Fruit fly (Drosophila melanogaster) whole organism, embryonic: ENCODE results near the gene eas.

ENCODE experiments used
- Abd-B ChIP-seq: fragments of 200-800 bp; sonication (Bioruptor generic); optimal IDR thresholded peaks from 2 replicates; lab custom pipeline; 2018; ENCODE audit warnings: missing biosample characterization, mild to moderate bottlenecking, missing genetic modification characterization, moderate library complexity
- B-H2 ChIP-seq: fragments of 200-800 bp; sonication (Bioruptor generic); optimal IDR thresholded peaks from 2 replicates; lab custom pipeline; 2018; ENCODE audit warnings: missing biosample characterization, mild to moderate bottlenecking, missing genetic modification characterization
- BtbVII ChIP-seq: fragments of 200-800 bp; sonication (Bioruptor generic); optimal IDR thresholded peaks from 3 replicates; lab custom pipeline; 2017; ENCODE audit warnings: missing biosample characterization, mild to moderate bottlenecking, missing genetic modification characterization
- CG10321 ChIP-seq: fragments of 200-800 bp; sonication (Bioruptor generic); IDR thresholded peaks from 2 replicates; pipeline ENCODE4 v1.3.6; 2022; ENCODE audit warnings: missing biosample characterization, missing genetic modification characterization
- CG11398 ChIP-seq: fragments of 200-800 bp; sonication (Bioruptor generic); optimal IDR thresholded peaks from 2 replicates; lab custom pipeline; 2016; ENCODE audit warnings: missing biosample characterization, missing genetic modification characterization
- CG12299 ChIP-seq: fragments of 200-800 bp; sonication (Bioruptor generic); optimal IDR thresholded peaks from 2 replicates; lab custom pipeline; 2018; ENCODE audit warnings: missing biosample characterization, mild to moderate bottlenecking, missing genetic modification characterization
- CG13287 ChIP-seq: fragments of 200-800 bp; sonication (Bioruptor generic); IDR thresholded peaks from 2 replicates; pipeline ENCODE4 v1.3.6; 2022; ENCODE audit warnings: missing biosample characterization, missing genetic modification characterization; ENCODE audit not compliant: partially characterized antibody
- CG14667 ChIP-seq: fragments of 200-800 bp; sonication (Bioruptor generic); IDR thresholded peaks from 2 replicates; pipeline ENCODE4 v1.3.6; 2022; ENCODE audit warnings: missing biosample characterization, missing genetic modification characterization
- CG14710 ChIP-seq: fragments of 200-800 bp; sonication (Bioruptor generic); optimal IDR thresholded peaks from 3 replicates; lab custom pipeline; 2019; ENCODE audit warnings: missing biosample characterization, mild to moderate bottlenecking, missing genetic modification characterization, moderate library complexity
- CG15601 ChIP-seq: fragments of 200-800 bp; sonication (Bioruptor generic); optimal IDR thresholded peaks from 3 replicates; lab custom pipeline; 2019; ENCODE audit warnings: missing biosample characterization, mild to moderate bottlenecking, missing genetic modification characterization, moderate library complexity
- CG2678 ChIP-seq: fragments of 200-800 bp; sonication (Bioruptor generic); optimal IDR thresholded peaks from 3 replicates; lab custom pipeline; 2019; ENCODE audit warnings: missing biosample characterization, mild to moderate bottlenecking, missing genetic modification characterization, moderate library complexity
- CG30431 ChIP-seq: fragments of 200-800 bp; sonication (Bioruptor generic); optimal IDR thresholded peaks from 2 replicates; lab custom pipeline; 2017; ENCODE audit warnings: missing biosample characterization, missing genetic modification characterization
- CG33213 ChIP-seq: fragments of 200-800 bp; sonication (Bioruptor generic); optimal IDR thresholded peaks from 3 replicates; lab custom pipeline; 2016; ENCODE audit warnings: missing biosample characterization, missing genetic modification characterization
- CG33557 ChIP-seq: fragments of 200-800 bp; sonication (Bioruptor generic); optimal IDR thresholded peaks from 2 replicates; lab custom pipeline; 2019; ENCODE audit warnings: missing biosample characterization, mild to moderate bottlenecking, missing genetic modification characterization, moderate library complexity
- CG34224 ChIP-seq: fragments of 200-800 bp; sonication (Bioruptor generic); IDR thresholded peaks from 3 replicates; pipeline ENCODE4 v1.3.6; 2022; ENCODE audit warnings: missing biosample characterization, missing genetic modification characterization; ENCODE audit not compliant: partially characterized antibody
- CG34422 ChIP-seq: fragments of 200-800 bp; sonication (Bioruptor generic); IDR thresholded peaks from 3 replicates; pipeline ENCODE4 v1.3.6; 2022; ENCODE audit warnings: missing biosample characterization, missing genetic modification characterization
- CG3995 ChIP-seq: fragments of 200-800 bp; sonication (Bioruptor generic); optimal IDR thresholded peaks from 3 replicates; lab custom pipeline; 2016; ENCODE audit warnings: missing biosample characterization, missing genetic modification characterization
- CG4617 ChIP-seq: fragments of 200-800 bp; sonication (Bioruptor generic); optimal IDR thresholded peaks from 3 replicates; lab custom pipeline; 2016; ENCODE audit warnings: missing biosample characterization, missing genetic modification characterization, borderline replicate concordance
- CG6272 ChIP-seq: fragments of 200-800 bp; sonication (Bioruptor generic); IDR thresholded peaks from 2 replicates; pipeline ENCODE4 v1.3.6; 2022; ENCODE audit warnings: missing biosample characterization, missing genetic modification characterization
- CG6654 ChIP-seq: fragments of 200-800 bp; sonication (Bioruptor generic); optimal IDR thresholded peaks from 2 replicates; lab custom pipeline; 2017; ENCODE audit warnings: missing biosample characterization, mild to moderate bottlenecking, missing genetic modification characterization
- CG7987 ChIP-seq: fragments of 200-800 bp; sonication (Bioruptor generic); optimal IDR thresholded peaks from 2 replicates; lab custom pipeline; 2018; ENCODE audit warnings: missing biosample characterization, mild to moderate bottlenecking, missing genetic modification characterization, moderate library complexity
- CG8281 ChIP-seq: fragments of 200-800 bp; sonication (Bioruptor generic); optimal IDR thresholded peaks from 2 replicates; lab custom pipeline; 2018; ENCODE audit warnings: missing biosample characterization, mild to moderate bottlenecking, missing genetic modification characterization, moderate library complexity
- CHES-1-like ChIP-seq: fragments of 200-800 bp; sonication (Bioruptor generic); optimal IDR thresholded peaks from 2 replicates; lab custom pipeline; 2016; ENCODE audit warnings: missing biosample characterization, missing genetic modification characterization
- Camta ChIP-seq: fragments of 200-800 bp; sonication (Bioruptor generic); optimal IDR thresholded peaks from 2 replicates; lab custom pipeline; 2016; ENCODE audit warnings: missing biosample characterization, missing genetic modification characterization
- CoRest ChIP-seq: fragments of 200-800 bp; sonication (Bioruptor generic); optimal IDR thresholded peaks from 3 replicates; lab custom pipeline; 2018; ENCODE audit warnings: missing biosample characterization, mild to moderate bottlenecking, missing genetic modification characterization, moderate library complexity
- D ChIP-seq, 2 experiments: fragments of 200-800 bp in 1 of 2; fragments of >200 bp in 1 of 2; sonication (Bioruptor generic) in 1 of 2; optimal IDR thresholded peaks; 2 replicates in 1 of 2; 3 replicates in 1 of 2; lab custom pipeline; 2017; ENCODE audit warnings: mild to moderate bottlenecking in 1 of 2, missing biosample characterization in 1 of 2, missing genetic modification characterization in 1 of 2, missing genetic modification reagents in 1 of 2
- Dll ChIP-seq: fragments of 200-800 bp; sonication (Bioruptor generic); IDR thresholded peaks from 4 replicates; pipeline ENCODE4 v1.3.6; 2022; ENCODE audit warnings: missing biosample characterization, missing genetic modification characterization; ENCODE audit not compliant: partially characterized antibody
- Doc3 ChIP-seq: fragments of 200-800 bp; sonication (Bioruptor generic); IDR thresholded peaks from 3 replicates; pipeline ENCODE4 v1.3.6; 2022; ENCODE audit warnings: missing biosample characterization, missing genetic modification characterization; ENCODE audit not compliant: partially characterized antibody
- Dref ChIP-seq: fragments of 200-800 bp; sonication (Bioruptor generic); IDR thresholded peaks from 2 replicates; pipeline ENCODE4 v1.3.6; 2022; ENCODE audit warnings: missing biosample characterization, missing genetic modification characterization
- H15 ChIP-seq: fragments of 200-800 bp; sonication (Bioruptor generic); IDR thresholded peaks from 3 replicates; pipeline ENCODE4 v1.3.6; 2022; ENCODE audit warnings: missing biosample characterization, missing genetic modification characterization
- Med ChIP-seq: fragments of 200-800 bp; sonication (Bioruptor generic); peaks from one replicate; lab custom pipeline; 2016; ENCODE audit warnings: missing biosample characterization, missing genetic modification characterization, mild to moderate bottlenecking, inconsistent platforms, moderate library complexity
- Rfx ChIP-seq: fragments of 200-800 bp; sonication (Bioruptor generic); IDR thresholded peaks from 2 replicates; pipeline ENCODE4 v1.3.6; 2022; ENCODE audit warnings: missing biosample characterization, missing genetic modification characterization
- Scr ChIP-seq: fragments of 200-800 bp; sonication (Bioruptor generic); IDR thresholded peaks from 2 replicates; pipeline ENCODE4 v1.3.6; 2022; ENCODE audit warnings: missing biosample characterization, missing genetic modification characterization; ENCODE audit not compliant: partially characterized antibody
- Sin3A ChIP-seq: fragments of >200 bp; optimal IDR thresholded peaks from 2 replicates; lab custom pipeline; 2018
- cad ChIP-seq: fragments of >200 bp; optimal IDR thresholded peaks from 2 replicates; lab custom pipeline; 2017; ENCODE audit warnings: missing biosample characterization, missing genetic modification characterization
- caup ChIP-seq: fragments of 200-800 bp; sonication (Bioruptor generic); optimal IDR thresholded peaks from 3 replicates; lab custom pipeline; 2017; ENCODE audit warnings: missing biosample characterization, mild to moderate bottlenecking, missing genetic modification characterization, moderate library complexity; ENCODE audit not compliant: severe bottlenecking
- dati ChIP-seq: fragments of 200-800 bp; sonication (Bioruptor generic); IDR thresholded peaks from 2 replicates; pipeline ENCODE4 v1.3.6; 2022; ENCODE audit warnings: missing biosample characterization, missing genetic modification characterization
- dysf ChIP-seq: fragments of 200-800 bp; sonication (Bioruptor generic); IDR thresholded peaks from 3 replicates; pipeline ENCODE4 v1.3.6; 2022; ENCODE audit warnings: missing biosample characterization, missing genetic modification characterization
- gce ChIP-seq: fragments of 200-800 bp; sonication (Bioruptor generic); IDR thresholded peaks from 3 replicates; pipeline ENCODE4 v1.3.6; 2022; ENCODE audit warnings: missing biosample characterization, missing genetic modification characterization
- ind ChIP-seq: fragments of 200-800 bp; sonication (Bioruptor generic); optimal IDR thresholded peaks from 3 replicates; lab custom pipeline; 2016; ENCODE audit warnings: missing biosample characterization, missing genetic modification characterization
- mld ChIP-seq: fragments of 200-800 bp; sonication (Bioruptor generic); IDR thresholded peaks from 3 replicates; pipeline ENCODE4 v1.3.6; 2022; ENCODE audit warnings: missing biosample characterization, missing genetic modification characterization; ENCODE audit not compliant: partially characterized antibody
- peb ChIP-seq: fragments of 200-800 bp; sonication (Bioruptor generic); IDR thresholded peaks from 2 replicates; pipeline ENCODE4 v1.3.6; 2022; ENCODE audit warnings: missing biosample characterization, missing genetic modification characterization
- ssp ChIP-seq: fragments of 200-800 bp; sonication (Bioruptor generic); IDR thresholded peaks from 2 replicates; pipeline ENCODE4 v1.3.6; 2022; ENCODE audit warnings: missing biosample characterization, missing genetic modification characterization
- tgo ChIP-seq: fragments of 200-800 bp; sonication (Bioruptor generic); IDR thresholded peaks from 3 replicates; pipeline ENCODE4 v1.3.6; 2022; ENCODE audit warnings: missing biosample characterization, missing genetic modification characterization
- tna ChIP-seq: fragments of 200-800 bp; sonication (Bioruptor generic); IDR thresholded peaks from 2 replicates; pipeline ENCODE4 v1.3.6; 2022; ENCODE audit warnings: missing biosample characterization, missing genetic modification characterization; ENCODE audit not compliant: partially characterized antibody
- trem ChIP-seq: fragments of 200-800 bp; optimal IDR thresholded peaks from 3 replicates; lab custom pipeline; 2019; ENCODE audit warnings: missing biosample characterization, mild to moderate bottlenecking, missing genetic modification characterization, moderate library complexity
- vnd ChIP-seq: fragments of 200-800 bp; sonication (Bioruptor generic); IDR thresholded peaks from 3 replicates; pipeline ENCODE4 v1.3.6; 2022; ENCODE audit warnings: missing biosample characterization, missing genetic modification characterization; ENCODE audit not compliant: partially characterized antibody
- wek ChIP-seq: fragments of 200-800 bp; sonication (Bioruptor generic); optimal IDR thresholded peaks from 3 replicates; lab custom pipeline; 2018; ENCODE audit warnings: missing biosample characterization, mild to moderate bottlenecking, missing genetic modification characterization, moderate library complexity
- yki ChIP-seq: fragments of >200 bp; optimal IDR thresholded peaks from 3 replicates; lab custom pipeline; 2018

Gene eas

DNA sequence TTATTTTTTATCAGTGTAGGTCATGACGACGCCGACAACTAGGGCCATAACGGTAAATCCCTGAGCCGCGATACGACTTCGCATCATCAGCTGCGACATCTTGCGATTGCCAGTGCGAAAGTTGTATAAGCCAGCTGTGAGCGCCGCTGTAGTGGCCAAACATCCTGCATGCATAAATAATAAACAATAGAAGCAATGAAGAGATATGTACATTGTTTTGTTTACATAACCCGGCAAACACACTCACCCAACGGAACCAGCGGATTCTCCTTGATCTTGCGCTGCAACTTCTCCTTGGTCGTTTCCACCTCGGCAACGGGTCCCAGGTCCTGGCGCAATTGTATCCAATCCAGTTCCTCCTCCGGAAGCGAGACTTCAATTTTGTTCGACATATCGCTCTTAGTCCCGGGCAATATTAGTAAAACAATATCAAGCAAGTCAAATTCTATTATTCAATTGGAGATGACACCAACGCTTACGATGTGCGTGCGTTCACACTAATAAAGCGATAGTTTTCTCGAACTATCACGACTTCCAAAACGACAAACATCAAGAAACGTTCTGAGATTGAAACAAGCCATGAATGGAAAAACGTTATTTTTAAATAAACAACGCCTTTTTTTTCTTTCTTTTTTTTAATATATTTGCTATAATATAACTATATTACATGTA lies 53.6 kb downstream of the eas start (continued):
- no peak for TF ChIP-seq tgo
- peak; percentile 61; the same call in 2 of the 3 replicates for TF ChIP-seq vnd (GFP tag; lab: Robert Waterston, UW)
- TF ChIP-seq Abd-B (GFP tag; lab: Kevin White, UChicago), result no peak
- TF ChIP-seq Dref (GFP tag; lab: Robert Waterston, UW), result peak; percentile 48
- peak; percentile 95 for TF ChIP-seq CG3995
- no peak for TF ChIP-seq peb (GFP tag; lab: Robert Waterston, UW)
- no peak for TF ChIP-seq H15
- TF ChIP-seq CG34422 (GFP tag; lab: Robert Waterston, UW), result 0 out of 3 replicates have a peak, but pooled peaks have one; percentile 36
- no peak for TF ChIP-seq yki (lab: Kevin White, UChicago)
- TF ChIP-seq gce (GFP tag; lab: Robert Waterston, UW), result no peak
- no peak for TF ChIP-seq dysf (GFP tag; lab: Robert Waterston, UW)
- no peak for TF ChIP-seq CG14667 (GFP tag; lab: Robert Waterston, UW)
- peak; percentile 67 for TF ChIP-seq Rfx (GFP tag; lab: Robert Waterston, UW)
- TF ChIP-seq Dll, result peak; percentile 77
- TF ChIP-seq D (optimal IDR thresholded peaks at IDR 0.05; lab: Kevin White, UChicago), result peak; percentile 47
- TF ChIP-seq D (GFP tag; optimal IDR thresholded peaks at IDR 0.05; lab: Kevin White, UChicago), result no peak
- TF ChIP-seq CG14710 (tag; lab: Kevin White, UChicago), result peak; percentile 10
- TF ChIP-seq CG6272, result no peak
- no peak for TF ChIP-seq CG8281 (tag; lab: Kevin White, UChicago)
- no peak for TF ChIP-seq CG33557 (GFP tag; lab: Kevin White, UChicago)
- TF ChIP-seq CG2678 (tag; lab: Kevin White, UChicago), result no peak
- TF ChIP-seq caup, result no peak
- TF ChIP-seq CG11398, result no peak
- peak; percentile 14 for TF ChIP-seq CG4617 (GFP tag; lab: Kevin White, UChicago)
- no peak for TF ChIP-seq CG7987 (GFP tag; lab: Kevin White, UChicago)
- TF ChIP-seq ind, result no peak
- peak; percentile 28 for TF ChIP-seq CoRest
- peak; percentile 2 for TF ChIP-seq wek (GFP tag; lab: Kevin White, UChicago)
- TF ChIP-seq CG13287 (GFP tag; lab: Robert Waterston, UW), result peak; percentile 84
- no peak for TF ChIP-seq BtbVII
- TF ChIP-seq CG15601 (tag; lab: Kevin White, UChicago), result peak; percentile 40
- no peak for TF ChIP-seq Camta (GFP tag; lab: Kevin White, UChicago)
- TF ChIP-seq ssp (GFP tag; lab: Robert Waterston, UW), result peak; percentile 65
- no peak for TF ChIP-seq CG12299 (tag; lab: Kevin White, UChicago)
- no peak for TF ChIP-seq CG6654 (GFP tag; lab: Kevin White, UChicago)
- no peak for TF ChIP-seq CG10321
- no peak for TF ChIP-seq dati (GFP tag; lab: Robert Waterston, UW)
- TF ChIP-seq Med (GFP tag; lab: Kevin White, UChicago), result peak; percentile 60
- TF ChIP-seq cad, result no peak
- peak; percentile 71 for TF ChIP-seq Doc3 (GFP tag; lab: Robert Waterston, UW)
- TF ChIP-seq Scr, result peak; percentile 86
- TF ChIP-seq Sin3A (lab: Kevin White, UChicago), result peak; percentile 21
- no peak for TF ChIP-seq CG30431
- peak; percentile 24 for TF ChIP-seq CHES-1-like
- TF ChIP-seq trem (tag; lab: Kevin White, UChicago), result no peak
- TF ChIP-seq mld, result peak; percentile 60; the same call in 1 of the 3 replicates
- peak; percentile 57 for TF ChIP-seq tna (GFP tag; lab: Robert Waterston, UW)
- no peak for TF ChIP-seq CG33213 (GFP tag; lab: Kevin White, UChicago)
- TF ChIP-seq CG34224 (GFP tag; lab: Robert Waterston, UW), result peak; percentile 78
- peak; percentile 24 for TF ChIP-seq B-H2 (GFP tag; lab: Kevin White, UChicago)
